Worm (Caenorhabditis elegans) whole organism, young adult: ENCODE measurements around the gene lron-2.

Experiments used
- B0019.2 ChIP-seq: fragments of 200-800 bp; sonication (Bioruptor generic); conservative IDR thresholded peaks from 2 replicates; pipeline ENCODE4 v1.3.6; 2022; ENCODE audit warnings: missing genetic modification reagents, missing genetic modification characterization, missing compliant biosample characterization
- B0035.1 ChIP-seq: sonication (generic microtip); optimal IDR thresholded peaks from 2 replicates; lab custom pipeline; 2016; ENCODE audit warnings: missing genetic modification characterization, mild to moderate bottlenecking, missing compliant biosample characterization, missing genotype, missing genetic modification reagents
- C06A6.2 ChIP-seq: fragments of 200-800 bp; sonication (Bioruptor generic); conservative IDR thresholded peaks from 2 replicates; pipeline ENCODE4 v1.3.6; 2022; ENCODE audit warnings: missing genetic modification characterization, missing compliant biosample characterization
- C17E4.6 ChIP-seq: fragments of 200-800 bp; sonication (Bioruptor generic); IDR thresholded peaks from 2 replicates; pipeline ENCODE4 v1.3.6; 2022; ENCODE audit warnings: missing genetic modification reagents, missing genetic modification characterization, missing compliant biosample characterization
- D2030.7 ChIP-seq: fragments of 200-800 bp; sonication (Bioruptor generic); IDR thresholded peaks from 2 replicates; pipeline ENCODE4 v1.3.6; 2022; ENCODE audit warnings: missing genetic modification reagents, missing genetic modification characterization, missing compliant biosample characterization
- F22D6.2 ChIP-seq: sonication (generic microtip); optimal IDR thresholded peaks from 2 replicates; lab custom pipeline; 2016; ENCODE audit warnings: mild to moderate bottlenecking, missing genetic modification characterization, missing compliant biosample characterization
- F33H1.4 ChIP-seq: fragments of 200-800 bp; sonication (Bioruptor generic); IDR thresholded peaks from 2 replicates; pipeline ENCODE4 v1.3.6; 2022; ENCODE audit warnings: missing genetic modification reagents, missing genetic modification characterization, missing compliant biosample characterization
- F37B4.10 ChIP-seq: fragments of 200-800 bp; sonication (Bioruptor generic); IDR thresholded peaks from 2 replicates; pipeline ENCODE4 v1.3.6; 2022; ENCODE audit warnings: missing genetic modification characterization, missing compliant biosample characterization
- F49E8.2 ChIP-seq: sonication (generic microtip); optimal IDR thresholded peaks from 3 replicates; lab custom pipeline; 2017; ENCODE audit warnings: missing genetic modification characterization, mild to moderate bottlenecking, missing compliant biosample characterization, antibody characterized with exemption, moderate library complexity; ENCODE audit not compliant: insufficient read depth
- F57C9.4 ChIP-seq: sonication (generic microtip); optimal IDR thresholded peaks from 2 replicates; lab custom pipeline; 2017; ENCODE audit warnings: mild to moderate bottlenecking, missing genetic modification characterization, missing compliant biosample characterization
- T07F8.4 ChIP-seq: sonication (generic microtip); optimal IDR thresholded peaks from 2 replicates; lab custom pipeline; 2016; ENCODE audit warnings: mild to moderate bottlenecking, missing genetic modification characterization, moderate library complexity, missing compliant biosample characterization
- Y56A3A.18 ChIP-seq: fragments of 200-800 bp; sonication (Bioruptor generic); IDR thresholded peaks from 2 replicates; pipeline ENCODE4 v1.3.6; 2022; ENCODE audit warnings: missing genetic modification reagents, missing genetic modification characterization, missing compliant biosample characterization
- Y95B8A.8 ChIP-seq: fragments of 200-800 bp; sonication (Bioruptor generic); IDR thresholded peaks from 2 replicates; pipeline ENCODE4 v1.3.6; 2022; ENCODE audit warnings: missing genetic modification reagents, missing genetic modification characterization, missing compliant biosample characterization
- athp-1 ChIP-seq: sonication (generic microtip); optimal IDR thresholded peaks from 2 replicates; lab custom pipeline; 2017; ENCODE audit warnings: mild to moderate bottlenecking, missing genetic modification characterization, missing compliant biosample characterization
- attf-3 ChIP-seq: fragments of 200-800 bp; sonication (Bioruptor generic); conservative IDR thresholded peaks from 2 replicates; pipeline ENCODE4 v1.3.6; 2022; ENCODE audit warnings: missing genetic modification reagents, missing genetic modification characterization, missing compliant biosample characterization
- ccch-3 ChIP-seq: fragments of 200-800 bp; sonication (Bioruptor generic); optimal IDR thresholded peaks from 2 replicates; lab custom pipeline; 2018; ENCODE audit warnings: mild to moderate bottlenecking, missing genetic modification characterization, missing compliant biosample characterization
- ceh-58 ChIP-seq: fragments of 200-800 bp; sonication (Bioruptor generic); IDR thresholded peaks from 2 replicates; pipeline ENCODE4 v1.3.6; 2022; ENCODE audit warnings: missing genetic modification characterization, missing compliant biosample characterization
- ceh-79 ChIP-seq: sonication (generic microtip); optimal IDR thresholded peaks from 2 replicates; lab custom pipeline; 2017; ENCODE audit warnings: mild to moderate bottlenecking, missing genetic modification characterization, missing compliant biosample characterization
- ceh-91 ChIP-seq: fragments of 200-800 bp; sonication (Bioruptor generic); IDR thresholded peaks from 2 replicates; pipeline ENCODE4 v1.3.6; 2022; ENCODE audit warnings: missing genetic modification reagents, missing genetic modification characterization, missing compliant biosample characterization
- chd-7 ChIP-seq: sonication (generic microtip); optimal IDR thresholded peaks from 2 replicates; lab custom pipeline; 2016; ENCODE audit warnings: mild to moderate bottlenecking, missing genetic modification characterization, moderate library complexity, missing compliant biosample characterization
- dox-1 ChIP-seq: fragments of 200-800 bp; sonication (Bioruptor generic); IDR thresholded peaks from 2 replicates; pipeline ENCODE4 v1.3.6; 2022; ENCODE audit warnings: missing genetic modification reagents, missing genetic modification characterization, missing compliant biosample characterization
- dpff-1 ChIP-seq: sonication (generic microtip); optimal IDR thresholded peaks from 2 replicates; lab custom pipeline; 2017; ENCODE audit warnings: mild to moderate bottlenecking, missing genetic modification characterization, missing compliant biosample characterization
- dpl-1 ChIP-seq: fragments of 150-350 bp; optimal IDR thresholded peaks from 2 replicates; lab custom pipeline; 2014; ENCODE audit warnings: missing biosample characterization, missing genetic modification reagents, missing genetic modification characterization
- egl-44 ChIP-seq: fragments of 200-800 bp; sonication (Bioruptor generic); IDR thresholded peaks from 2 replicates; pipeline ENCODE4 v1.3.6; 2022; ENCODE audit warnings: missing genetic modification reagents, missing genetic modification characterization, missing compliant biosample characterization
- ets-4 ChIP-seq: fragments of 200-800 bp; sonication (Bioruptor generic); optimal IDR thresholded peaks from 2 replicates; lab custom pipeline; 2018; ENCODE audit warnings: mild to moderate bottlenecking, missing genetic modification characterization, missing compliant biosample characterization
- fkh-3 ChIP-seq: sonication (generic microtip); optimal IDR thresholded peaks from 2 replicates; lab custom pipeline; 2016; ENCODE audit warnings: mild to moderate bottlenecking, missing genetic modification characterization, missing compliant biosample characterization
- hlh-26 ChIP-seq: fragments of 200-800 bp; sonication (Bioruptor generic); conservative IDR thresholded peaks from 2 replicates; pipeline ENCODE4 v1.3.6; 2022; ENCODE audit warnings: missing genetic modification reagents, missing genetic modification characterization, missing compliant biosample characterization
- hmg-20 ChIP-seq: fragments of 200-800 bp; sonication (Bioruptor generic); IDR thresholded peaks from 2 replicates; pipeline ENCODE4 v1.3.6; 2022; ENCODE audit warnings: missing genetic modification reagents, missing genetic modification characterization, missing compliant biosample characterization
- let-607 ChIP-seq, 2 experiments: fragments of 200-800 bp in 1 of 2; sonication (Bioruptor generic) in 1 of 2; sonication (generic microtip) in 1 of 2; optimal IDR thresholded peaks; 2 replicates each; lab custom pipeline; 2016 to 2018; ENCODE audit warnings: mild to moderate bottlenecking in 2 of 2, missing compliant biosample characterization in 2 of 2, missing genetic modification characterization in 2 of 2, moderate library complexity in 2 of 2, missing genotype in 1 of 2
- lin-35 ChIP-seq, 3 experiments: fragments of 150-350 bp in 2 of 3; sonication (generic microtip) in 1 of 3; optimal IDR thresholded peaks; 2 replicates each; lab custom pipeline; 2014 to 2018; ENCODE audit warnings: missing biosample characterization in 3 of 3, missing genetic modification characterization in 3 of 3, missing genetic modification reagents in 3 of 3
- lin-40 ChIP-seq: sonication (generic microtip); optimal IDR thresholded peaks from 2 replicates; lab custom pipeline; 2016; ENCODE audit warnings: missing genetic modification characterization, mild to moderate bottlenecking, missing compliant biosample characterization, missing genotype, missing genetic modification reagents
- lsl-1 ChIP-seq: fragments of 200-800 bp; sonication (Bioruptor generic); optimal IDR thresholded peaks from 2 replicates; lab custom pipeline; 2018; ENCODE audit warnings: mild to moderate bottlenecking, missing genetic modification characterization, moderate library complexity, missing compliant biosample characterization
- madf-10 ChIP-seq: sonication (generic microtip); optimal IDR thresholded peaks from 2 replicates; lab custom pipeline; 2016; ENCODE audit warnings: mild to moderate bottlenecking, missing genetic modification characterization, missing compliant biosample characterization
- mcd-1 ChIP-seq: fragments of 200-800 bp; sonication (Bioruptor generic); IDR thresholded peaks from 2 replicates; pipeline ENCODE4 v1.3.6; 2022; ENCODE audit warnings: missing genetic modification reagents, missing genetic modification characterization, missing compliant biosample characterization
- mel-28 ChIP-seq: sonication (generic microtip); optimal IDR thresholded peaks from 2 replicates; lab custom pipeline; 2016; ENCODE audit warnings: borderline replicate concordance, mild to moderate bottlenecking, missing genetic modification characterization, missing compliant biosample characterization
- nhr-27 ChIP-seq: fragments of 200-800 bp; sonication (Bioruptor generic); optimal IDR thresholded peaks from 2 replicates; lab custom pipeline; 2018; ENCODE audit warnings: mild to moderate bottlenecking, missing genetic modification characterization, moderate library complexity, missing compliant biosample characterization
- nhr-90 ChIP-seq: sonication (generic microtip); optimal IDR thresholded peaks from 2 replicates; lab custom pipeline; 2016; ENCODE audit warnings: missing genotype, mild to moderate bottlenecking, missing genetic modification characterization, missing compliant biosample characterization
- pbrm-1 ChIP-seq: fragments of 200-800 bp; sonication (Bioruptor generic); IDR thresholded peaks from 2 replicates; pipeline ENCODE4 v1.3.6; 2022; ENCODE audit warnings: missing genetic modification reagents, missing genetic modification characterization, missing compliant biosample characterization
- sdz-38 ChIP-seq: sonication (generic microtip); optimal IDR thresholded peaks from 2 replicates; lab custom pipeline; 2016; ENCODE audit warnings: missing genotype, missing genetic modification characterization, missing compliant biosample characterization
- snpc-1.3 ChIP-seq: sonication (generic microtip); optimal IDR thresholded peaks from 2 replicates; lab custom pipeline; 2017; ENCODE audit warnings: missing genetic modification characterization, mild to moderate bottlenecking, missing compliant biosample characterization, antibody characterized with exemption, moderate library complexity, missing genotype, missing genetic modification reagents; ENCODE audit not compliant: insufficient read depth
- snpc-4 ChIP-seq, 5 experiments: fragments of 150-350 bp in 1 of 5; sonication (generic microtip) in 4 of 5; optimal IDR thresholded peaks; 2 replicates each; lab custom pipeline; 2014 to 2018; ENCODE audit warnings: missing genetic modification characterization in 5 of 5, missing biosample characterization in 3 of 5, antibody characterized with exemption in 2 of 5, mild to moderate bottlenecking in 2 of 5, missing compliant biosample characterization in 2 of 5, missing genotype in 2 of 5, moderate library complexity in 2 of 5, missing genetic modification reagents in 1 of 5
- somi-1 ChIP-seq: fragments of 200-800 bp; sonication (Bioruptor generic); optimal IDR thresholded peaks from 2 replicates; lab custom pipeline; 2018; ENCODE audit warnings: mild to moderate bottlenecking, missing genetic modification characterization, missing compliant biosample characterization
- tbx-9 ChIP-seq: sonication (generic microtip); optimal IDR thresholded peaks from 2 replicates; lab custom pipeline; 2016; ENCODE audit warnings: borderline replicate concordance, missing genetic modification characterization, inconsistent platforms, missing compliant biosample characterization
- unc-130 ChIP-seq: sonication (generic microtip); optimal IDR thresholded peaks from 2 replicates; lab custom pipeline; 2016; ENCODE audit warnings: missing genetic modification reagents, missing genetic modification characterization, missing compliant biosample characterization
- ztf-26 ChIP-seq: sonication (generic microtip); optimal IDR thresholded peaks from 2 replicates; lab custom pipeline; 2017; ENCODE audit warnings: missing genetic modification characterization, missing compliant biosample characterization
- ztf-3 ChIP-seq: fragments of 200-800 bp; sonication (Bioruptor generic); optimal IDR thresholded peaks from 2 replicates; lab custom pipeline; 2018; ENCODE audit warnings: mild to moderate bottlenecking, missing genetic modification characterization, missing compliant biosample characterization
- ztf-6 ChIP-seq: fragments of 200-800 bp; sonication (Bioruptor generic); IDR thresholded peaks from 2 replicates; pipeline ENCODE4 v1.3.6; 2022; ENCODE audit warnings: missing genetic modification reagents, missing genetic modification characterization, missing compliant biosample characterization

lron-2 gene

ce11 chrV:9318046-9318445 lies 30.7 kb upstream of the lron-2 start, which contains the start of gene kvs-3 (continued):
- peak; percentile 87 for TF ChIP-seq snpc-1.3
- peak; percentile 79; the same call in 1 of the 2 replicates for TF ChIP-seq egl-44 (GFP tag; lab: Robert Waterston, UW)
- peak; percentile 63 for TF ChIP-seq C06A6.2 (GFP tag; lab: Robert Waterston, UW)
- TF ChIP-seq F22D6.2 (tag; lab: Kevin White, UChicago) = peak; percentile 27
- TF ChIP-seq dpl-1 = peak; percentile 18
- peak; percentile 89 for TF ChIP-seq athp-1 (tag; lab: Kevin White, UChicago)
- TF ChIP-seq B0035.1 (tag; lab: Kevin White, UChicago) = peak; percentile 41
- peak; percentile 70 for TF ChIP-seq ztf-26 (tag; lab: Kevin White, UChicago)
- TF ChIP-seq F37B4.10 (GFP tag; lab: Robert Waterston, UW) = no peak
- peak; percentile 49; the same call in 1 of the 2 replicates for TF ChIP-seq B0019.2 (GFP tag; lab: Robert Waterston, UW)
- TF ChIP-seq hmg-20 = 0 out of 2 replicates have a peak, but pooled peaks have one; percentile 39
- TF ChIP-seq nhr-90 (tag; lab: Kevin White, UChicago) = peak; percentile 94
- peak; percentile 2; the same call in 1 of the 2 replicates for TF ChIP-seq D2030.7
- TF ChIP-seq chd-7 = peak; percentile 88
- peak in 1 of 3 experiments; percentile 75 for TF ChIP-seq lin-35 (GFP tag; optimal IDR thresholded peaks at IDR 0.05; lab: Kevin White, UChicago)
- TF ChIP-seq unc-130 (GFP tag; lab: Kevin White, UChicago) = peak; percentile 44
- TF ChIP-seq hlh-26 (GFP tag; lab: Robert Waterston, UW) = no peak
- peak; percentile 37 for TF ChIP-seq somi-1 (GFP tag; lab: Kevin White, UChicago)
- peak; percentile 92 for TF ChIP-seq T07F8.4
- TF ChIP-seq ets-4 = peak; percentile 37
- TF ChIP-seq dpff-1 (tag; lab: Kevin White, UChicago) = peak; percentile 44
- no peak for TF ChIP-seq F57C9.4 (tag; lab: Kevin White, UChicago)
- peak; percentile 53 for TF ChIP-seq ccch-3 (GFP tag; lab: Kevin White, UChicago)
- peak; percentile 61 for TF ChIP-seq F49E8.2
- no peak; the same call in 1 of the 2 replicates for TF ChIP-seq Y56A3A.18 (GFP tag; lab: Robert Waterston, UW)
- TF ChIP-seq pbrm-1 = peak; percentile 62; the same call in 1 of the 2 replicates
- TF ChIP-seq ztf-6 = peak; percentile 51; the same call in 1 of the 2 replicates
- TF ChIP-seq snpc-4 (GFP tag; optimal IDR thresholded peaks at IDR 0.05; lab: Kevin White, UChicago) = peak; percentile 70
- peak in 1 of 4 experiments; percentile 62 for TF ChIP-seq snpc-4 (tag; optimal IDR thresholded peaks at IDR 0.05; lab: Kevin White, UChicago)
- TF ChIP-seq lsl-1 (GFP tag; lab: Kevin White, UChicago) = no peak
- TF ChIP-seq attf-3 = peak; percentile 40; the same call in 1 of the 2 replicates
- peak; percentile 68 for TF ChIP-seq nhr-27 (tag; lab: Kevin White, UChicago)
- 0 out of 2 replicates have a peak, but pooled peaks have one; percentile 55 for TF ChIP-seq ceh-58 (GFP tag; lab: Robert Waterston, UW)
- peak; percentile 81 for TF ChIP-seq ceh-79 (tag; lab: Kevin White, UChicago)
- TF ChIP-seq ztf-3 (GFP tag; lab: Kevin White, UChicago) = peak; percentile 56
- no peak; the same call in 1 of the 2 replicates for TF ChIP-seq dox-1 (GFP tag; lab: Robert Waterston, UW)
- TF ChIP-seq mel-28 = no peak
- no peak for TF ChIP-seq C17E4.6 (GFP tag; lab: Robert Waterston, UW)
- peak; percentile 85 for TF ChIP-seq fkh-3 (tag; lab: Kevin White, UChicago)
- no peak for TF ChIP-seq F33H1.4 (GFP tag; lab: Robert Waterston, UW)
- TF ChIP-seq tbx-9 (tag; lab: Kevin White, UChicago) = peak; percentile 19
- TF ChIP-seq ceh-91 (GFP tag; lab: Robert Waterston, UW) = peak; percentile 40; the same call in 1 of the 2 replicates
- TF ChIP-seq mcd-1 (GFP tag; lab: Robert Waterston, UW) = no peak; the same call in 1 of the 2 replicates
- peak; percentile 65 for TF ChIP-seq lin-40 (tag; lab: Kevin White, UChicago)
- peak; percentile 80 for TF ChIP-seq madf-10
- peak; percentile 6 to 43 for TF ChIP-seq let-607 (tag; optimal IDR thresholded peaks at IDR 0.05; lab: Kevin White, UChicago)
- TF ChIP-seq sdz-38 (tag; lab: Kevin White, UChicago) = peak; percentile 10
- TF ChIP-seq Y95B8A.8 (GFP tag; lab: Robert Waterston, UW) = 0 out of 2 replicates have a peak, but pooled peaks have one; percentile 8
